Fruit fly (Drosophila melanogaster) whole organism, wandering third instar larva: ENCODE results near the gene CG9467.

Source experiments
- CG32264 ChIP-seq: fragments of 200-800 bp; sonication (Bioruptor generic); optimal IDR thresholded peaks from 2 replicates; lab custom pipeline; 2016; ENCODE audit warnings: missing biosample characterization, missing genetic modification characterization
- Dfd ChIP-seq: fragments of >200 bp; optimal IDR thresholded peaks from 2 replicates; lab custom pipeline; 2017; ENCODE audit warnings: missing biosample characterization, missing genetic modification characterization
- Myc ChIP-seq: fragments of >200 bp; optimal IDR thresholded peaks from 2 replicates; lab custom pipeline; 2017
- br ChIP-seq: fragments of 200-800 bp; sonication (Bioruptor generic); optimal IDR thresholded peaks from 2 replicates; lab custom pipeline; 2016; ENCODE audit warnings: missing biosample characterization, missing genetic modification characterization
- dl ChIP-seq, 2 experiments: fragments of 175-275, 200-275 bp in 1 of 2; fragments of 200-275 bp in 1 of 2; sonication (Bioruptor generic); optimal IDR thresholded peaks; lab custom pipeline; 2018; ENCODE audit warnings: mild to moderate bottlenecking in 2 of 2, missing biosample characterization in 2 of 2, missing genetic modification characterization in 2 of 2, moderate library complexity in 2 of 2; ENCODE audit not compliant: partially characterized antibody in 2 of 2, insufficient read depth in 1 of 2
- h ChIP-seq: fragments of 200-800 bp; sonication (Bioruptor generic); optimal IDR thresholded peaks from 3 replicates; lab custom pipeline; 2016; ENCODE audit warnings: missing biosample characterization, mild to moderate bottlenecking, missing genetic modification characterization
- pan ChIP-seq: fragments of >200 bp; optimal IDR thresholded peaks from 2 replicates; lab custom pipeline; 2017
- psq ChIP-seq: fragments of 200-800 bp; sonication (Bioruptor generic); optimal IDR thresholded peaks from 3 replicates; lab custom pipeline; 2017; ENCODE audit warnings: missing biosample characterization, mild to moderate bottlenecking, missing genetic modification characterization, moderate library complexity
- usp ChIP-seq: fragments of >200 bp; optimal IDR thresholded peaks from 2 replicates; lab custom pipeline; 2017; ENCODE audit warnings: missing biosample characterization, missing genetic modification characterization

dm6 chr3R:9768884-9769283 lies 31.9 kb downstream of the CG9467 start, which contains the start of gene MED6:
- no peak for TF ChIP-seq dl (GFP tag; optimal IDR thresholded peaks at IDR 0.05; lab: Kevin White, UChicago; ENCODE audit: insufficient read depth in 1 of 2, partially characterized antibody in 2 of 2)
- TF ChIP-seq usp (GFP tag; lab: Kevin White, UChicago), result no peak
- no peak for TF ChIP-seq Myc (lab: Kevin White, UChicago)
- no peak for TF ChIP-seq Dfd (GFP tag; lab: Kevin White, UChicago)
- TF ChIP-seq psq (GFP tag; lab: Kevin White, UChicago), result no peak
- TF ChIP-seq h (GFP tag; lab: Kevin White, UChicago), result no peak
- no peak for TF ChIP-seq br
- TF ChIP-seq pan (lab: Kevin White, UChicago), result no peak
- TF ChIP-seq CG32264, result no peak
